Fruit fly (Drosophila melanogaster) Kc167 (cell line): ENCODE results near the gene CG4615.

Experiments
- Sin3A ChIP-seq: fragments of >200 bp; optimal IDR thresholded peaks from 2 replicates; lab custom pipeline; 2018; ENCODE audit warnings: missing external identifiers
- insv ChIP-seq: fragments of >200 bp; optimal IDR thresholded peaks from 3 replicates; lab custom pipeline; 2018; ENCODE audit warnings: missing external identifiers

DNA sequence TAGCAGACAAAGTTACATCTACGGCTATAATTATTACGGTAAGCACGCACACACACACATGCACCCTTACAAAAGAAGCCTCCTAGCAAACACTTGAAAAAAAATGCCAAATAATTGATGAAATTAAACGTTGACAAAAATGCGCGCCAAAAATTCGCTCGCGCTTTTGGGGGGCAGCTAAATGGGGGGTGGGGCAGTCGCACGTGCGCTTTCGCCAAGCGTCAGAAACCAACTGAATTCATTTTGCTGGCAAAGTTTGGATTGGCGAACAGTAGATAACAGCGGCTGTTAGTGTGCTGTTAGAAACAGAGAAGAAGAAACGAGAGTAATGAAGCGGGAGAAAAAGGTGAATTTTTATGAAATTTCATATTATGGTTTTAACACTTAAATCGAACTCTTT lies 36.3 kb downstream of the CG4615 start, which contains the start of gene CG12541:
- TF ChIP-seq Sin3A (no peak), insv (lab: Kevin White, UChicago) (no peak)
